Fruit fly (Drosophila melanogaster) whole organism: Measurements from ENCODE around the gene Pex14.

ENCODE experiments used
- CG8478 ChIP-seq: fragments of >200 bp; optimal IDR thresholded peaks from 2 replicates; lab custom pipeline; 2018; ENCODE audit warnings: inconsistent platforms
- Dll ChIP-seq: fragments of >200 bp; optimal IDR thresholded peaks from 2 replicates; lab custom pipeline; 2017
- EcR ChIP-seq, 2 experiments: fragments of >200 bp; optimal IDR thresholded peaks; 2 replicates each; lab custom pipeline; 2017; ENCODE audit warnings: missing biosample characterization in 2 of 2, missing genetic modification characterization in 2 of 2, missing genetic modification reagents in 2 of 2
- pan ChIP-seq: fragments of >200 bp; optimal IDR thresholded peaks from 2 replicates; lab custom pipeline; 2017
- psq ChIP-seq: fragments of >200 bp; optimal IDR thresholded peaks from 2 replicates; lab custom pipeline; 2017
- usp ChIP-seq: fragments of >200 bp; optimal IDR thresholded peaks from 2 replicates; lab custom pipeline; 2017; ENCODE audit warnings: missing biosample characterization, missing genetic modification characterization, mixed read lengths

Gene Pex14

dm6 chr3L:20748577-20748976, 30.0 kb upstream of the Pex14 start:
- TF ChIP-seq psq (lab: Kevin White, UChicago) (no peak), Dll (lab: Kevin White, UChicago) (no peak), usp (GFP tag; lab: Kevin White, UChicago) (no peak)

dm6 chr3L:20750391-20750790, 28.2 kb upstream of the Pex14 start:
- TF ChIP-seq Dll (lab: Kevin White, UChicago) (no peak), EcR (GFP tag; optimal IDR thresholded peaks at IDR 0.05; lab: Kevin White, UChicago) (no peak), CG8478 (lab: Kevin White, UChicago) (no peak), usp (GFP tag; lab: Kevin White, UChicago) (no peak), psq (lab: Kevin White, UChicago) (no peak)

dm6 chr3L:20752964-20753363, 25.6 kb upstream of the Pex14 start:
- TF ChIP-seq EcR (GFP tag; optimal IDR thresholded peaks at IDR 0.05; lab: Kevin White, UChicago) (no peak), CG8478 (lab: Kevin White, UChicago) (no peak), usp (GFP tag; lab: Kevin White, UChicago) (no peak), pan (lab: Kevin White, UChicago) (no peak), psq (lab: Kevin White, UChicago) (no peak), Dll (lab: Kevin White, UChicago) (no peak)

dm6 chr3L:20755585-20755984, 23.0 kb upstream of the Pex14 start, which contains the start of gene CG33912:
Gene CG33912, minus strand, starts transcription at chr3L:20755685.
- TF ChIP-seq Dll (lab: Kevin White, UChicago) (no peak), CG8478 (lab: Kevin White, UChicago) (no peak), psq (lab: Kevin White, UChicago) (no peak), pan (lab: Kevin White, UChicago) (no peak), EcR (GFP tag; optimal IDR thresholded peaks at IDR 0.05; lab: Kevin White, UChicago) (no peak), usp (GFP tag; lab: Kevin White, UChicago) (no peak)

- no peak for TF ChIP-seq psq (lab: Kevin White, UChicago)
- no peak for TF ChIP-seq EcR (GFP tag; optimal IDR thresholded peaks at IDR 0.05; lab: Kevin White, UChicago)
- no peak for TF ChIP-seq CG8478 (lab: Kevin White, UChicago)
- TF ChIP-seq pan (lab: Kevin White, UChicago): no peak
- no peak for TF ChIP-seq usp (GFP tag; lab: Kevin White, UChicago)
- TF ChIP-seq Dll (lab: Kevin White, UChicago): no peak
These were observed 20.0 kb upstream of the Pex14 start, which contains the start of gene CG43251 for dm6 chr3L:20758583-20758982. Gene CG43251, plus strand, starts transcription at chr3L:20758883.

dm6 chr3L:20761482-20761881, 17.1 kb upstream of the Pex14 start:
- TF ChIP-seq pan (lab: Kevin White, UChicago) (no peak), psq (lab: Kevin White, UChicago) (no peak), Dll (lab: Kevin White, UChicago) (no peak), EcR (GFP tag; optimal IDR thresholded peaks at IDR 0.05; lab: Kevin White, UChicago) (no peak), usp (GFP tag; lab: Kevin White, UChicago) (no peak), CG8478 (lab: Kevin White, UChicago) (no peak)

- no peak for TF ChIP-seq usp (GFP tag; lab: Kevin White, UChicago)
- no peak for TF ChIP-seq psq (lab: Kevin White, UChicago)
- no peak for TF ChIP-seq Dll (lab: Kevin White, UChicago)
- no peak for TF ChIP-seq EcR (GFP tag; optimal IDR thresholded peaks at IDR 0.05; lab: Kevin White, UChicago)
- no peak for TF ChIP-seq CG8478 (lab: Kevin White, UChicago)
- TF ChIP-seq pan (lab: Kevin White, UChicago): no peak
These were observed 11.4 kb upstream of the Pex14 start for dm6 chr3L:20767227-20767626.

dm6 chr3L:20769350-20769749, 9.2 kb upstream of the Pex14 start, which contains the start of the genes CG4074 and CG4186:
Gene CG4074, minus strand, starts transcription at chr3L:20769500.
Gene CG4186, plus strand, starts transcription at chr3L:20769586.
- TF ChIP-seq Dll (lab: Kevin White, UChicago) (no peak), usp (GFP tag; lab: Kevin White, UChicago) (no peak), CG8478 (lab: Kevin White, UChicago) (no peak), psq (lab: Kevin White, UChicago) (no peak), EcR (GFP tag; optimal IDR thresholded peaks at IDR 0.05; lab: Kevin White, UChicago) (no peak), pan (lab: Kevin White, UChicago) (no peak)

dm6 chr3L:20771001-20771890, 7.4 kb upstream of the Pex14 start, which contains the start of the genes CG4042 and Pitslre:
Gene CG4042, minus strand, starts transcription at chr3L:20771507.
Gene Pitslre, plus strand, starts transcription at chr3L:20771528.
- TF ChIP-seq pan (lab: Kevin White, UChicago): no peak
- no peak for TF ChIP-seq CG8478 (lab: Kevin White, UChicago)
- TF ChIP-seq psq (lab: Kevin White, UChicago): no peak
- TF ChIP-seq Dll (lab: Kevin White, UChicago): no peak
- TF ChIP-seq EcR (GFP tag; optimal IDR thresholded peaks at IDR 0.05; lab: Kevin White, UChicago): no peak
- no peak for TF ChIP-seq usp (GFP tag; lab: Kevin White, UChicago)

dm6 chr3L:20771891-20772646, 6.5 kb upstream of the Pex14 start:
- TF ChIP-seq usp (GFP tag; lab: Kevin White, UChicago) (no peak), EcR (GFP tag; optimal IDR thresholded peaks at IDR 0.05; lab: Kevin White, UChicago) (no peak), CG8478 (lab: Kevin White, UChicago) (no peak), psq (lab: Kevin White, UChicago) (no peak), pan (lab: Kevin White, UChicago) (no peak), Dll (lab: Kevin White, UChicago) (no peak)
